Fruit fly (Drosophila melanogaster) Kc167 (cell line): Measurements from ENCODE around the gene pygo.

Experiments used
- Myc ChIP-seq: fragments of >200 bp; optimal IDR thresholded peaks from 2 replicates; lab custom pipeline; 2017; ENCODE audit warnings: missing external identifiers
- Sin3A ChIP-seq: fragments of >200 bp; optimal IDR thresholded peaks from 2 replicates; lab custom pipeline; 2018; ENCODE audit warnings: missing external identifiers
- h ChIP-seq: fragments of >200 bp; optimal IDR thresholded peaks from 3 replicates; lab custom pipeline; 2018; ENCODE audit warnings: missing external identifiers
- insv ChIP-seq: fragments of >200 bp; optimal IDR thresholded peaks from 3 replicates; lab custom pipeline; 2018; ENCODE audit warnings: missing external identifiers
- psq ChIP-seq: fragments of >200 bp; optimal IDR thresholded peaks from 2 replicates; lab custom pipeline; 2017; ENCODE audit warnings: missing external identifiers
- ttk ChIP-seq: sonication (Bioruptor generic); optimal IDR thresholded peaks from 2 replicates; lab custom pipeline; 2017; ENCODE audit warnings: missing external identifiers

pygo gene

dm6 chr3R:31592256-31592879 is 11.9 kb upstream of the pygo start, which contains the start of gene CG1774:
CG1774 (plus strand) TSS chr3R:31592803.
- TF ChIP-seq insv: no peak

- TF ChIP-seq Myc (lab: Kevin White, UChicago): no peak
- TF ChIP-seq ttk (lab: Kevin White, UChicago): no peak
- no peak for TF ChIP-seq Sin3A (lab: Kevin White, UChicago)
- TF ChIP-seq insv: no peak
- TF ChIP-seq psq (lab: Kevin White, UChicago): no peak
- TF ChIP-seq h (lab: Kevin White, UChicago): no peak
Measured at dm6 chr3R:31590281-31590680, 9.8 kb upstream of the pygo start, which contains the start of gene CG1638. CG1638 (plus strand) TSS chr3R:31590581.

dm6 chr3R:31588374-31588773 is 7.9 kb upstream of the pygo start, which contains the start of gene CG1635:
CG1635 (plus strand) TSS chr3R:31588673.
- TF ChIP-seq Sin3A (lab: Kevin White, UChicago): no peak
- no peak for TF ChIP-seq psq (lab: Kevin White, UChicago)
- no peak for TF ChIP-seq ttk (lab: Kevin White, UChicago)
- no peak for TF ChIP-seq insv
- TF ChIP-seq Myc (lab: Kevin White, UChicago): no peak
- no peak for TF ChIP-seq h (lab: Kevin White, UChicago)

dm6 chr3R:31580032-31580431 is 467 bp downstream of the pygo start:
- TF ChIP-seq Sin3A (lab: Kevin White, UChicago): no peak

- TF ChIP-seq h (lab: Kevin White, UChicago) (no peak), psq (lab: Kevin White, UChicago) (no peak), insv (no peak), Sin3A (lab: Kevin White, UChicago) (no peak), ttk (lab: Kevin White, UChicago) (no peak), Myc (lab: Kevin White, UChicago) (no peak)
Measured at dm6 chr3R:31577351-31577750, 3.1 kb downstream of the pygo start.

dm6 chr3R:31571885-31572292 is 8.6 kb downstream of the pygo start, which contains the start of gene gammaCOP:
gammaCOP (plus strand) TSS chr3R:31572143.
- TF ChIP-seq Myc (lab: Kevin White, UChicago) (no peak), ttk (lab: Kevin White, UChicago) (no peak), insv (no peak), h (lab: Kevin White, UChicago) (no peak), psq (lab: Kevin White, UChicago) (no peak), Sin3A (lab: Kevin White, UChicago) (no peak)

dm6 chr3R:31566738-31567137 is 13.8 kb downstream of the pygo start:
- TF ChIP-seq ttk (lab: Kevin White, UChicago) (no peak), h (lab: Kevin White, UChicago) (no peak), Sin3A (lab: Kevin White, UChicago) (no peak), psq (lab: Kevin White, UChicago) (no peak), insv (no peak), Myc (lab: Kevin White, UChicago) (no peak)

- no peak for TF ChIP-seq Sin3A (lab: Kevin White, UChicago)
- no peak for TF ChIP-seq h (lab: Kevin White, UChicago)
- no peak for TF ChIP-seq ttk (lab: Kevin White, UChicago)
- TF ChIP-seq Myc (lab: Kevin White, UChicago): no peak
- no peak for TF ChIP-seq psq (lab: Kevin White, UChicago)
- no peak for TF ChIP-seq insv
Measured at dm6 chr3R:31565738-31566137, 14.8 kb downstream of the pygo start.

- TF ChIP-seq ttk (lab: Kevin White, UChicago) (no peak), Sin3A (lab: Kevin White, UChicago) (no peak), psq (lab: Kevin White, UChicago) (no peak), h (lab: Kevin White, UChicago) (no peak), Myc (lab: Kevin White, UChicago) (no peak), insv (no peak)
Measured at dm6 chr3R:31564588-31564987, 15.9 kb downstream of the pygo start.

dm6 chr3R:31564164-31564563 is 16.3 kb downstream of the pygo start:
- no peak for TF ChIP-seq h (lab: Kevin White, UChicago)
- no peak for TF ChIP-seq Myc (lab: Kevin White, UChicago)
- no peak for TF ChIP-seq Sin3A (lab: Kevin White, UChicago)
- TF ChIP-seq ttk (lab: Kevin White, UChicago): no peak
- no peak for TF ChIP-seq psq (lab: Kevin White, UChicago)
- no peak for TF ChIP-seq insv

dm6 chr3R:31559781-31560180 is 20.7 kb downstream of the pygo start:
- no peak for TF ChIP-seq psq (lab: Kevin White, UChicago)
- no peak for TF ChIP-seq insv
- no peak for TF ChIP-seq Sin3A (lab: Kevin White, UChicago)
- TF ChIP-seq h (lab: Kevin White, UChicago): no peak
- no peak for TF ChIP-seq Myc (lab: Kevin White, UChicago)
- TF ChIP-seq ttk (lab: Kevin White, UChicago): no peak

- TF ChIP-seq h (lab: Kevin White, UChicago) (no peak), insv (no peak), psq (lab: Kevin White, UChicago) (no peak), ttk (lab: Kevin White, UChicago) (no peak), Sin3A (lab: Kevin White, UChicago) (no peak), Myc (lab: Kevin White, UChicago) (no peak)
Measured at dm6 chr3R:31558720-31559280, 21.7 kb downstream of the pygo start.
